Worm (Caenorhabditis elegans) whole organism, L2 larva: Measurements from ENCODE around the gene nuo-3.

Source experiments
- C34F6.9 ChIP-seq: fragments of 150-350 bp; optimal IDR thresholded peaks from 2 replicates; lab custom pipeline; 2014; ENCODE audit warnings: missing biosample characterization, missing genetic modification characterization
- R02D3.7 ChIP-seq: fragments of 150-350 bp; optimal IDR thresholded peaks from 2 replicates; lab custom pipeline; 2014; ENCODE audit warnings: missing biosample characterization, missing genetic modification characterization
- Y55F3AM.14 ChIP-seq: fragments of 200-800 bp; sonication (Bioruptor generic); optimal IDR thresholded peaks from 2 replicates; lab custom pipeline; 2018; ENCODE audit warnings: mild to moderate bottlenecking, missing genetic modification characterization, missing compliant biosample characterization
- ZK546.5 ChIP-seq: sonication (generic microtip); optimal IDR thresholded peaks from 2 replicates; lab custom pipeline; 2017; ENCODE audit warnings: missing biosample characterization, missing genetic modification characterization
- alr-1 ChIP-seq: fragments of 150-350 bp; optimal IDR thresholded peaks from 2 replicates; lab custom pipeline; 2014; ENCODE audit warnings: missing biosample characterization, missing genetic modification characterization
- aly-2 ChIP-seq: fragments of 150-350 bp; optimal IDR thresholded peaks from 2 replicates; lab custom pipeline; 2014; ENCODE audit warnings: missing biosample characterization, missing genetic modification characterization
- ama-1 ChIP-seq: fragments of 150-350 bp; optimal IDR thresholded peaks from 2 replicates; lab custom pipeline; 2018; ENCODE audit warnings: inconsistent platforms
- blmp-1 ChIP-seq: sonication (generic microtip); optimal IDR thresholded peaks from 2 replicates; lab custom pipeline; 2017; ENCODE audit warnings: missing genetic modification characterization, mild to moderate bottlenecking, missing compliant biosample characterization, antibody characterized with exemption, moderate library complexity; ENCODE audit not compliant: insufficient read depth
- ceh-82 ChIP-seq: fragments of 150-350 bp; optimal IDR thresholded peaks from 2 replicates; lab custom pipeline; 2014; ENCODE audit warnings: missing biosample characterization, missing genetic modification characterization
- dmd-4 ChIP-seq: sonication (generic microtip); optimal IDR thresholded peaks from 2 replicates; lab custom pipeline; 2017; ENCODE audit warnings: missing biosample characterization, missing genetic modification characterization
- egl-27 ChIP-seq: sonication (generic microtip); optimal IDR thresholded peaks from 3 replicates; lab custom pipeline; 2017; ENCODE audit warnings: missing biosample characterization, missing genetic modification reagents, missing genetic modification characterization
- elt-1 ChIP-seq: fragments of 150-350 bp; optimal IDR thresholded peaks from 2 replicates; lab custom pipeline; 2014; ENCODE audit warnings: missing biosample characterization, missing genetic modification characterization
- elt-3 ChIP-seq: sonication (generic microtip); optimal IDR thresholded peaks from 2 replicates; lab custom pipeline; 2017; ENCODE audit warnings: missing biosample characterization, missing genetic modification characterization
- fos-1 ChIP-seq: fragments of 150-350 bp; optimal IDR thresholded peaks from 2 replicates; lab custom pipeline; 2014; ENCODE audit warnings: missing biosample characterization, missing genetic modification characterization
- gmeb-1 ChIP-seq: fragments of 150-350 bp; optimal IDR thresholded peaks from 2 replicates; lab custom pipeline; 2014; ENCODE audit warnings: missing biosample characterization, missing genetic modification characterization
- lin-11 ChIP-seq: fragments of 150-350 bp; sonication (generic microtip); optimal IDR thresholded peaks from 2 replicates; lab custom pipeline; 2014; ENCODE audit warnings: missing biosample characterization, missing genetic modification characterization, inconsistent platforms, mixed read lengths
- lin-13 ChIP-seq: fragments of 150-350 bp; optimal IDR thresholded peaks from 2 replicates; lab custom pipeline; 2014; ENCODE audit warnings: missing biosample characterization, missing genetic modification reagents, missing genetic modification characterization
- lin-39 ChIP-seq: fragments of 150-350 bp; optimal IDR thresholded peaks from 2 replicates; lab custom pipeline; 2014; ENCODE audit warnings: missing biosample characterization, missing genetic modification reagents, missing genetic modification characterization
- lsy-2 ChIP-seq, 2 experiments: fragments of 150-350 bp in 1 of 2; sonication (generic microtip) in 1 of 2; optimal IDR thresholded peaks; 2 replicates each; lab custom pipeline; 2014 to 2017; ENCODE audit warnings: missing biosample characterization in 2 of 2, missing genetic modification characterization in 2 of 2
- mab-5 ChIP-seq: fragments of 150-350 bp; optimal IDR thresholded peaks from 2 replicates; lab custom pipeline; 2014; ENCODE audit warnings: missing biosample characterization, missing genetic modification characterization
- mbf-1 ChIP-seq: sonication (generic microtip); optimal IDR thresholded peaks from 2 replicates; lab custom pipeline; 2017; ENCODE audit warnings: missing biosample characterization, missing genetic modification characterization
- mdl-1 ChIP-seq, 2 experiments: fragments of 150-350 bp in 1 of 2; sonication (generic microtip) in 1 of 2; optimal IDR thresholded peaks; 2 replicates each; lab custom pipeline; 2017; ENCODE audit warnings: missing biosample characterization in 2 of 2, missing genetic modification characterization in 2 of 2
- nhr-10 ChIP-seq: sonication (generic microtip); optimal IDR thresholded peaks from 2 replicates; lab custom pipeline; 2017; ENCODE audit warnings: missing biosample characterization, missing genetic modification characterization
- nhr-11 ChIP-seq: fragments of 150-350 bp; optimal IDR thresholded peaks from 2 replicates; lab custom pipeline; 2014; ENCODE audit warnings: missing biosample characterization, missing genetic modification characterization
- nhr-21 ChIP-seq: fragments of 150-350 bp; optimal IDR thresholded peaks from 2 replicates; lab custom pipeline; 2014; ENCODE audit warnings: missing biosample characterization, missing genetic modification characterization
- nhr-23 ChIP-seq: fragments of 150-350 bp; optimal IDR thresholded peaks from 2 replicates; lab custom pipeline; 2014; ENCODE audit warnings: missing biosample characterization, missing genetic modification reagents, missing genetic modification characterization
- nhr-6 ChIP-seq: fragments of 150-350 bp; optimal IDR thresholded peaks from 2 replicates; lab custom pipeline; 2014; ENCODE audit warnings: missing biosample characterization, missing genetic modification characterization
- nhr-77 ChIP-seq: fragments of 150-350 bp; optimal IDR thresholded peaks from 2 replicates; lab custom pipeline; 2014; ENCODE audit warnings: missing biosample characterization, missing genetic modification characterization
- peb-1 ChIP-seq: fragments of 150-350 bp; optimal IDR thresholded peaks from 2 replicates; lab custom pipeline; 2014; ENCODE audit warnings: missing biosample characterization, missing genetic modification characterization
- skn-1 ChIP-seq: sonication (generic microtip); optimal IDR thresholded peaks from 2 replicates; lab custom pipeline; 2017; ENCODE audit warnings: missing biosample characterization, missing genetic modification characterization
- sma-3 ChIP-seq: sonication (generic microtip); optimal IDR thresholded peaks from 2 replicates; lab custom pipeline; 2016; ENCODE audit warnings: missing genetic modification reagents, missing genetic modification characterization, missing compliant biosample characterization
- sma-9 ChIP-seq, 2 experiments: fragments of 150-350 bp in 1 of 2; sonication (generic microtip) in 1 of 2; optimal IDR thresholded peaks; 2 replicates each; lab custom pipeline; 2014 to 2016; ENCODE audit warnings: missing genetic modification characterization in 2 of 2, mild to moderate bottlenecking in 1 of 2, missing biosample characterization in 1 of 2, missing compliant biosample characterization in 1 of 2, missing genetic modification reagents in 1 of 2, moderate library complexity in 1 of 2
- snpc-4 ChIP-seq: fragments of 150-350 bp; optimal IDR thresholded peaks from 2 replicates; lab custom pipeline; 2014; ENCODE audit warnings: missing biosample characterization, missing genetic modification characterization
- unc-62 ChIP-seq: fragments of 150-350 bp; optimal IDR thresholded peaks from 2 replicates; lab custom pipeline; 2014; ENCODE audit warnings: missing biosample characterization, missing genetic modification reagents, missing genetic modification characterization
- zag-1 ChIP-seq: fragments of 150-350 bp; optimal IDR thresholded peaks from 2 replicates; lab custom pipeline; 2014; ENCODE audit warnings: missing biosample characterization, missing genetic modification characterization
- ztf-1 ChIP-seq: fragments of 200-800 bp; sonication (Bioruptor generic); conservative IDR thresholded peaks from 2 replicates; pipeline ENCODE4 v1.3.6; 2022; ENCODE audit warnings: missing genetic modification characterization, missing compliant biosample characterization
- ztf-4 ChIP-seq: fragments of 150-350 bp; optimal IDR thresholded peaks from 2 replicates; lab custom pipeline; 2014; ENCODE audit warnings: missing biosample characterization, missing genetic modification characterization

The nuo-3 gene

ce11 chrIV:14760845-14761244, 36.5 kb downstream of the nuo-3 start, which contains the start of gene ptp-5.2:
TSS of gene ptp-5.2 (minus strand) at chrIV:14760945.
- TF ChIP-seq nhr-11 (tag; lab: Kevin White, UChicago): no peak
- TF ChIP-seq dmd-4: no peak
- TF ChIP-seq elt-3 (tag; lab: Kevin White, UChicago): no peak
- TF ChIP-seq lsy-2 (tag; optimal IDR thresholded peaks at IDR 0.05; lab: Kevin White, UChicago): no peak
- TF ChIP-seq peb-1 (tag; lab: Kevin White, UChicago): no peak
- no peak for TF ChIP-seq nhr-6 (tag; lab: Kevin White, UChicago)
- TF ChIP-seq lin-13 (GFP tag; lab: Kevin White, UChicago): no peak
- TF ChIP-seq R02D3.7 (tag; lab: Kevin White, UChicago): no peak
- TF ChIP-seq sma-9 (GFP tag; optimal IDR thresholded peaks at IDR 0.05; lab: Kevin White, UChicago): no peak
- no peak for TF ChIP-seq sma-9 (tag; optimal IDR thresholded peaks at IDR 0.05; lab: Kevin White, UChicago)
- no peak for TF ChIP-seq blmp-1 (tag; lab: Kevin White, UChicago)
- TF ChIP-seq ztf-1: no peak
- TF ChIP-seq gmeb-1 (tag; lab: Kevin White, UChicago): no peak
- TF ChIP-seq zag-1 (tag; lab: Kevin White, UChicago): no peak
- TF ChIP-seq aly-2 (tag; lab: Kevin White, UChicago): no peak
- TF ChIP-seq snpc-4: no peak
- no peak for TF ChIP-seq mdl-1 (tag; optimal IDR thresholded peaks at IDR 0.05; lab: Kevin White, UChicago)
- TF ChIP-seq ztf-4 (tag; lab: Kevin White, UChicago): no peak
- no peak for TF ChIP-seq alr-1 (tag; lab: Kevin White, UChicago)

ce11 chrIV:14759662-14760061, 37.7 kb downstream of the nuo-3 start:
- TF ChIP-seq aly-2 (tag; lab: Kevin White, UChicago): no peak
- no peak for TF ChIP-seq mab-5
- TF ChIP-seq ceh-82 (tag; lab: Kevin White, UChicago): no peak
- TF ChIP-seq peb-1 (tag; lab: Kevin White, UChicago): no peak
- no peak for TF ChIP-seq nhr-21 (tag; lab: Kevin White, UChicago)
- TF ChIP-seq mbf-1 (tag; lab: Kevin White, UChicago): no peak
- no peak for TF ChIP-seq ZK546.5 (tag; lab: Kevin White, UChicago)
- TF ChIP-seq sma-9 (GFP tag; optimal IDR thresholded peaks at IDR 0.05; lab: Kevin White, UChicago): no peak
- TF ChIP-seq sma-9 (tag; optimal IDR thresholded peaks at IDR 0.05; lab: Kevin White, UChicago): no peak
- TF ChIP-seq fos-1 (tag; lab: Kevin White, UChicago): no peak
- TF ChIP-seq nhr-11 (tag; lab: Kevin White, UChicago): no peak
- TF ChIP-seq alr-1 (tag; lab: Kevin White, UChicago): no peak
- no peak for TF ChIP-seq lin-13 (GFP tag; lab: Kevin White, UChicago)
- TF ChIP-seq lin-11 (tag; lab: Kevin White, UChicago): no peak
- no peak for TF ChIP-seq nhr-10 (tag; lab: Kevin White, UChicago)
- TF ChIP-seq nhr-77 (tag; lab: Kevin White, UChicago): no peak
- TF ChIP-seq lin-39: no peak
- no peak for TF ChIP-seq sma-3
- TF ChIP-seq snpc-4: no peak
- no peak for TF ChIP-seq elt-1 (tag; lab: Kevin White, UChicago)

- TF ChIP-seq egl-27 (tag; lab: Kevin White, UChicago) (no peak), ama-1 (lab: Kevin White, UChicago) (no peak), Y55F3AM.14 (GFP tag; lab: Kevin White, UChicago) (no peak), sma-9 (GFP tag; optimal IDR thresholded peaks at IDR 0.05; lab: Kevin White, UChicago) (no peak), sma-9 (tag; optimal IDR thresholded peaks at IDR 0.05; lab: Kevin White, UChicago) (no peak), nhr-23 (no peak), ztf-4 (tag; lab: Kevin White, UChicago) (no peak), peb-1 (tag; lab: Kevin White, UChicago) (no peak), nhr-21 (tag; lab: Kevin White, UChicago) (no peak), ztf-1 (no peak), unc-62 (GFP tag; lab: Kevin White, UChicago) (no peak), gmeb-1 (tag; lab: Kevin White, UChicago) (no peak), zag-1 (tag; lab: Kevin White, UChicago) (no peak), lin-13 (GFP tag; lab: Kevin White, UChicago) (no peak), C34F6.9 (no peak), skn-1 (tag; lab: Kevin White, UChicago) (no peak), elt-3 (tag; lab: Kevin White, UChicago) (no peak), elt-1 (tag; lab: Kevin White, UChicago) (no peak), R02D3.7 (tag; lab: Kevin White, UChicago) (no peak)
Observed at ce11 chrIV:14757786-14758185, 39.6 kb downstream of the nuo-3 start.
